Fruit fly (Drosophila melanogaster): Measurements from ENCODE around the gene CG9109.

CG9109 gene

dm6 chr2L:6078757-6079351, 44.6 kb upstream of the CG9109 start (continued):
- TF ChIP-seq C15 (GFP tag; IDR thresholded peaks at IDR 0.05) (no peak), pita (GFP tag; optimal IDR thresholded peaks at IDR 0.05) (no peak), wdn (GFP tag; IDR thresholded peaks at IDR 0.05) (no peak), Side (GFP tag; optimal IDR thresholded peaks at IDR 0.05) (no peak), CG7745 (tag; optimal IDR thresholded peaks at IDR 0.05) (peak; percentile 60), CG12942 (GFP tag; optimal IDR thresholded peaks at IDR 0.05) (no peak), sens-2 (GFP tag; IDR thresholded peaks at IDR 0.05) (no peak), CG6254 (GFP tag; optimal IDR thresholded peaks at IDR 0.05) (no peak), lbe (GFP tag; optimal IDR thresholded peaks at IDR 0.05) (no peak), Tbp (GFP tag; optimal IDR thresholded peaks at IDR 0.05) (peak; percentile 57), cwo (GFP tag; optimal IDR thresholded peaks at IDR 0.05) (peak; percentile 98), Dfd (GFP tag; optimal IDR thresholded peaks at IDR 0.05) (no peak), jigr1 (GFP tag; IDR thresholded peaks at IDR 0.05) (no peak), tll (GFP tag; optimal IDR thresholded peaks at IDR 0.05) (peak in 1 of 2 experiments; percentile 98), nerfin-1 (tag; optimal IDR thresholded peaks at IDR 0.05) (peak; percentile 27), bigmax (GFP tag; optimal IDR thresholded peaks at IDR 0.05) (no peak), CG10274 (GFP tag; optimal IDR thresholded peaks at IDR 0.05) (no peak), gsb (GFP tag; IDR thresholded peaks at IDR 0.05) (no peak), Pdp1 (GFP tag; optimal IDR thresholded peaks at IDR 0.05) (peak in 1 of 2 experiments; percentile 47), CG32532 (GFP tag; IDR thresholded peaks at IDR 0.05) (no peak), CG31224 (GFP tag; IDR thresholded peaks at IDR 0.05) (no peak), CG11398 (GFP tag; optimal IDR thresholded peaks at IDR 0.05) (no peak), Vsx1 (GFP tag; optimal IDR thresholded peaks at IDR 0.05) (no peak), CG9797 (GFP tag; optimal IDR thresholded peaks at IDR 0.05) (no peak), CG13775 (GFP tag; optimal IDR thresholded peaks at IDR 0.05) (no peak), salm (tag; optimal IDR thresholded peaks at IDR 0.05) (no peak), klu (GFP tag; IDR thresholded peaks at IDR 0.05) (no peak), CG6272 (GFP tag; IDR thresholded peaks at IDR 0.05) (no peak), sima (GFP tag; optimal IDR thresholded peaks at IDR 0.05) (no peak), Doc3 (GFP tag; IDR thresholded peaks at IDR 0.05; ENCODE audit: partially characterized antibody) (no peak), kni (GFP tag; optimal IDR thresholded peaks at IDR 0.05) (peak; percentile 99), Bdp1 (GFP tag; optimal IDR thresholded peaks at IDR 0.05) (no peak), Sry-δ (GFP tag; optimal IDR thresholded peaks at IDR 0.05) (no peak), H15 (GFP tag; IDR thresholded peaks at IDR 0.05) (no peak), cato (GFP tag; optimal IDR thresholded peaks at IDR 0.05; ENCODE audit: borderline replicate concordance) (no peak), pan (optimal IDR thresholded peaks at IDR 0.05) (no peak), pan (GFP tag; optimal IDR thresholded peaks at IDR 0.05 in 1 of 2, IDR thresholded peaks at IDR 0.05 in 1 of 2) (no peak), Ets65A (GFP tag) (peak; percentile 29), nom (GFP tag; optimal IDR thresholded peaks at IDR 0.05) (peak; percentile 5), CG9727 (GFP tag; optimal IDR thresholded peaks at IDR 0.05) (no peak), CG4617 (GFP tag; optimal IDR thresholded peaks at IDR 0.05; ENCODE audit: borderline replicate concordance) (no peak), gro (GFP tag; optimal IDR thresholded peaks at IDR 0.05) (no peak), CG9817 (tag; optimal IDR thresholded peaks at IDR 0.05) (no peak), CG6654 (GFP tag; optimal IDR thresholded peaks at IDR 0.05) (no peak), bowl (GFP tag; IDR thresholded peaks at IDR 0.05) (no peak), sc (optimal IDR thresholded peaks at IDR 0.05) (no peak), sc (GFP tag; optimal IDR thresholded peaks at IDR 0.05) (no peak), zf30C (GFP tag; optimal IDR thresholded peaks at IDR 0.05) (no peak), CG15011 (GFP tag; optimal IDR thresholded peaks at IDR 0.05) (no peak), CG11560 (tag; IDR thresholded peaks at IDR 0.05) (no peak), ttk (GFP tag; IDR thresholded peaks at IDR 0.05) (no peak)
